Fruit fly (Drosophila melanogaster): Measurements from ENCODE around the gene CG34150.

The CG34150 gene

dm6 chr3R:24810844-24811625 is 3.0 kb upstream of the CG34150 start (continued):
- TF ChIP-seq CG6689 (GFP tag; IDR thresholded peaks at IDR 0.05) (peak; percentile 88), CG30403 (GFP tag; optimal IDR thresholded peaks at IDR 0.05) (peak; percentile 80), MBD-R2 (GFP tag; IDR thresholded peaks at IDR 0.05) (peak; percentile 68; the same call in 1 of the 2 replicates), Rx (GFP tag; IDR thresholded peaks at IDR 0.05) (peak; percentile 79), Hr39 (optimal IDR thresholded peaks at IDR 0.05) (no peak), her (GFP tag; optimal IDR thresholded peaks at IDR 0.05) (peak; percentile 79), CG14860 (GFP tag; IDR thresholded peaks at IDR 0.05; ENCODE audit: partially characterized antibody) (no peak), crc (GFP tag; optimal IDR thresholded peaks at IDR 0.05) (peak; percentile 62), chm (GFP tag; IDR thresholded peaks at IDR 0.05) (peak; percentile 90), CG4854 (GFP tag; optimal IDR thresholded peaks at IDR 0.05) (peak; percentile 76), knrl (GFP tag; IDR thresholded peaks at IDR 0.05; ENCODE audit: partially characterized antibody) (no peak), PHDP (tag; optimal IDR thresholded peaks at IDR 0.05) (peak; percentile 92), CG11723 (GFP tag; optimal IDR thresholded peaks at IDR 0.05) (peak; percentile 81), CG42726 (GFP tag; IDR thresholded peaks at IDR 0.05; ENCODE audit: partially characterized antibody) (no peak), Neu2 (GFP tag; optimal IDR thresholded peaks at IDR 0.05; ENCODE audit: borderline replicate concordance) (no peak), mirr (GFP tag; optimal IDR thresholded peaks at IDR 0.05) (peak; percentile 92), Mad (GFP tag; optimal IDR thresholded peaks at IDR 0.05) (peak; percentile 86), CG4360 (GFP tag; IDR thresholded peaks at IDR 0.05) (peak; percentile 49; the same call in 1 of the 2 replicates), lilli (GFP tag; optimal IDR thresholded peaks at IDR 0.05) (peak; percentile 92), CG17912 (GFP tag; optimal IDR thresholded peaks at IDR 0.05) (peak; percentile 49), Kr (GFP tag; optimal IDR thresholded peaks at IDR 0.05) (no peak), lmd (GFP tag; IDR thresholded peaks at IDR 0.05) (peak; percentile 92), sc (optimal IDR thresholded peaks at IDR 0.05) (no peak), sc (GFP tag; optimal IDR thresholded peaks at IDR 0.05) (peak; percentile 69), repo (GFP tag; optimal IDR thresholded peaks at IDR 0.05) (peak; percentile 78), Trl (optimal IDR thresholded peaks at IDR 0.05) (no peak), Trl (GFP tag; optimal IDR thresholded peaks at IDR 0.05) (peak; percentile 74), CG3281 (GFP tag; optimal IDR thresholded peaks at IDR 0.05) (peak; percentile 88), CG4820 (GFP tag; optimal IDR thresholded peaks at IDR 0.05) (peak; percentile 84), CG12769 (tag; optimal IDR thresholded peaks at IDR 0.05) (peak; percentile 96), cato (GFP tag; optimal IDR thresholded peaks at IDR 0.05; ENCODE audit: borderline replicate concordance) (peak; percentile 65), maf-S (GFP tag; optimal IDR thresholded peaks at IDR 0.05) (peak; percentile 80), pho (GFP tag; optimal IDR thresholded peaks at IDR 0.05) (peak; percentile 76), Optix (GFP tag; IDR thresholded peaks at IDR 0.05) (peak; percentile 89), tin (GFP tag; optimal IDR thresholded peaks at IDR 0.05) (peak; percentile 75), CG8281 (tag; optimal IDR thresholded peaks at IDR 0.05) (peak; percentile 73), Hmr (GFP tag; optimal IDR thresholded peaks at IDR 0.05) (peak; percentile 92), CG8944 (GFP tag; optimal IDR thresholded peaks at IDR 0.05) (peak; percentile 78), CG18011 (GFP tag; optimal IDR thresholded peaks at IDR 0.05) (peak; percentile 67), CG16863 (GFP tag; optimal IDR thresholded peaks at IDR 0.05) (peak; percentile 85), CG12744 (GFP tag; optimal IDR thresholded peaks at IDR 0.05) (peak; percentile 82), mld (GFP tag; IDR thresholded peaks at IDR 0.05; ENCODE audit: partially characterized antibody) (0 out of 3 replicates have a peak, but pooled peaks have one; percentile 20), ham (GFP tag; IDR thresholded peaks at IDR 0.05) (no peak), CG1602 (GFP tag; optimal IDR thresholded peaks at IDR 0.05) (peak; percentile 70), CG13296 (GFP tag; optimal IDR thresholded peaks at IDR 0.05) (peak; percentile 91), CG12219 (GFP tag; optimal IDR thresholded peaks at IDR 0.05) (peak; percentile 92), insv (GFP tag; optimal IDR thresholded peaks at IDR 0.05) (no peak), CG33213 (GFP tag; optimal IDR thresholded peaks at IDR 0.05) (peak; percentile 45), slou (GFP tag; optimal IDR thresholded peaks at IDR 0.05) (peak; percentile 47), CG10267 (tag; optimal IDR thresholded peaks at IDR 0.05) (peak; percentile 63)

Measured in whole organism, embryonic.